Fruit fly (Drosophila melanogaster) whole organism, embryonic: ENCODE measurements around the gene Ilp6.

ENCODE experiments used
- Adf1 ChIP-seq: fragments of 200-800 bp; sonication (Bioruptor generic); IDR thresholded peaks from 2 replicates; pipeline ENCODE4 v1.3.6; 2022; ENCODE audit warnings: missing biosample characterization, missing genetic modification characterization
- BEAF-32 ChIP-seq: fragments of 200-800 bp; sonication (Bioruptor generic); optimal IDR thresholded peaks from 3 replicates; lab custom pipeline; 2017; ENCODE audit warnings: missing biosample characterization, missing genetic modification characterization, mild to moderate bottlenecking, moderate library complexity, missing genetic modification reagents
- CG10543 ChIP-seq: fragments of 200-800 bp; sonication (Bioruptor generic); optimal IDR thresholded peaks from 3 replicates; lab custom pipeline; 2017; ENCODE audit warnings: missing biosample characterization, mild to moderate bottlenecking, missing genetic modification characterization, moderate library complexity
- CG10654 ChIP-seq: fragments of 200-800 bp; sonication (Bioruptor generic); optimal IDR thresholded peaks from 2 replicates; lab custom pipeline; 2016; ENCODE audit warnings: missing biosample characterization, missing genetic modification characterization
- CG10959 ChIP-seq: fragments of 200-800 bp; sonication (Bioruptor generic); IDR thresholded peaks from 2 replicates; pipeline ENCODE4 v1.3.6; 2022; ENCODE audit warnings: missing biosample characterization, missing genetic modification characterization
- CG11398 ChIP-seq: fragments of 200-800 bp; sonication (Bioruptor generic); optimal IDR thresholded peaks from 2 replicates; lab custom pipeline; 2016; ENCODE audit warnings: missing biosample characterization, missing genetic modification characterization
- CG1233 ChIP-seq: fragments of 200-800 bp; sonication (Bioruptor generic); optimal IDR thresholded peaks from 4 replicates; lab custom pipeline; 2018; ENCODE audit warnings: missing biosample characterization, mild to moderate bottlenecking, missing genetic modification characterization
- CG14965 ChIP-seq: fragments of 200-800 bp; sonication (Bioruptor generic); optimal IDR thresholded peaks from 2 replicates; lab custom pipeline; 2016; ENCODE audit warnings: missing biosample characterization, missing genetic modification characterization, borderline replicate concordance
- CG15601 ChIP-seq: fragments of 200-800 bp; sonication (Bioruptor generic); optimal IDR thresholded peaks from 3 replicates; lab custom pipeline; 2019; ENCODE audit warnings: missing biosample characterization, mild to moderate bottlenecking, missing genetic modification characterization, moderate library complexity
- CG32532 ChIP-seq: fragments of 200-800 bp; sonication (Bioruptor generic); IDR thresholded peaks from 2 replicates; pipeline ENCODE4 v1.3.6; 2022; ENCODE audit warnings: missing biosample characterization, missing genetic modification characterization
- CG34376 ChIP-seq: fragments of 200-800 bp; sonication (Bioruptor generic); optimal IDR thresholded peaks from 2 replicates; lab custom pipeline; 2018; ENCODE audit warnings: missing biosample characterization, mild to moderate bottlenecking, missing genetic modification characterization
- CG6813 ChIP-seq: fragments of 200-800 bp; sonication (Bioruptor generic); optimal IDR thresholded peaks from 2 replicates; lab custom pipeline; 2017; ENCODE audit warnings: missing biosample characterization, missing genetic modification characterization, mild to moderate bottlenecking, moderate library complexity, missing genetic modification reagents
- CG6854 ChIP-seq: fragments of 200-800 bp; sonication (Bioruptor generic); optimal IDR thresholded peaks from 3 replicates; lab custom pipeline; 2017; ENCODE audit warnings: missing biosample characterization, mild to moderate bottlenecking, missing genetic modification characterization
- CG7357 ChIP-seq: fragments of 200-800 bp; sonication (Bioruptor generic); IDR thresholded peaks from 3 replicates; pipeline ENCODE4 v1.3.6; 2022; ENCODE audit warnings: missing biosample characterization, missing genetic modification characterization
- CG7556 ChIP-seq: fragments of 200-800 bp; sonication (Bioruptor generic); optimal IDR thresholded peaks from 2 replicates; lab custom pipeline; 2017; ENCODE audit warnings: missing biosample characterization, mild to moderate bottlenecking, missing genetic modification characterization
- CG7745 ChIP-seq: fragments of 200-800 bp; sonication (Bioruptor generic); optimal IDR thresholded peaks from 2 replicates; lab custom pipeline; 2018; ENCODE audit warnings: missing biosample characterization, mild to moderate bottlenecking, missing genetic modification characterization, moderate library complexity
- CG8281 ChIP-seq: fragments of 200-800 bp; sonication (Bioruptor generic); optimal IDR thresholded peaks from 2 replicates; lab custom pipeline; 2018; ENCODE audit warnings: missing biosample characterization, mild to moderate bottlenecking, missing genetic modification characterization, moderate library complexity
- CG8924 ChIP-seq: fragments of 200-800 bp; optimal IDR thresholded peaks from 3 replicates; lab custom pipeline; 2019; ENCODE audit warnings: missing biosample characterization, mild to moderate bottlenecking, missing genetic modification characterization, moderate library complexity
- CTCF ChIP-seq: fragments of 200-800 bp; sonication (Bioruptor generic); optimal IDR thresholded peaks from 2 replicates; lab custom pipeline; 2017; ENCODE audit warnings: missing biosample characterization, mild to moderate bottlenecking, missing genetic modification characterization, moderate library complexity
- ERR ChIP-seq: fragments of 200-800 bp; sonication (Bioruptor generic); optimal IDR thresholded peaks from 2 replicates; lab custom pipeline; 2016; ENCODE audit warnings: missing biosample characterization, missing genetic modification characterization
- Ets65A ChIP-seq: fragments of 200-800 bp; sonication (Bioruptor generic); peaks from one replicate; lab custom pipeline; 2016; ENCODE audit warnings: missing biosample characterization, missing genetic modification characterization
- Gug ChIP-seq: fragments of 200-800 bp; sonication (Bioruptor generic); IDR thresholded peaks from 4 replicates; pipeline ENCODE4 v1.3.6; 2022; ENCODE audit warnings: missing biosample characterization, missing genetic modification characterization
- H2.0 ChIP-seq: fragments of 200-800 bp; sonication (Bioruptor generic); IDR thresholded peaks from 2 replicates; pipeline ENCODE4 v1.3.6; 2022; ENCODE audit warnings: missing biosample characterization, missing genetic modification characterization
- Hr51 ChIP-seq, 2 experiments: fragments of 200-800 bp; sonication (Bioruptor generic); optimal IDR thresholded peaks; 2 replicates in 1 of 2; 3 replicates in 1 of 2; lab custom pipeline; 2016 to 2018; ENCODE audit warnings: missing biosample characterization in 2 of 2, missing genetic modification characterization in 2 of 2, mild to moderate bottlenecking in 1 of 2, moderate library complexity in 1 of 2
- MESR4 ChIP-seq: fragments of 200-800 bp; sonication (Bioruptor generic); optimal IDR thresholded peaks from 2 replicates; lab custom pipeline; 2018; ENCODE audit warnings: missing biosample characterization, mild to moderate bottlenecking, missing genetic modification characterization, moderate library complexity
- Mes4 ChIP-seq: fragments of 200-800 bp; sonication (Bioruptor generic); optimal IDR thresholded peaks from 2 replicates; lab custom pipeline; 2016; ENCODE audit warnings: missing biosample characterization, missing genetic modification characterization
- Nf-YC ChIP-seq: fragments of 200-800 bp; optimal IDR thresholded peaks from 3 replicates; lab custom pipeline; 2019; ENCODE audit warnings: missing biosample characterization, mild to moderate bottlenecking, missing genetic modification characterization, moderate library complexity
- NfI ChIP-seq: fragments of 200-800 bp; sonication (Bioruptor generic); optimal IDR thresholded peaks from 3 replicates; lab custom pipeline; 2018; ENCODE audit warnings: missing biosample characterization, mild to moderate bottlenecking, missing genetic modification characterization, moderate library complexity
- Opbp ChIP-seq: fragments of 200-800 bp; sonication (Bioruptor generic); IDR thresholded peaks from 3 replicates; pipeline ENCODE4 v1.3.6; 2022; ENCODE audit warnings: missing biosample characterization, missing genetic modification characterization; ENCODE audit not compliant: partially characterized antibody
- Pdp1 ChIP-seq, 2 experiments: fragments of 200-800 bp; sonication (Bioruptor generic); optimal IDR thresholded peaks; 3 replicates each; lab custom pipeline; 2016; ENCODE audit warnings: missing biosample characterization in 2 of 2, missing genetic modification characterization in 2 of 2, mild to moderate bottlenecking in 1 of 2, moderate library complexity in 1 of 2
- bigmax ChIP-seq: fragments of 200-800 bp; sonication (Bioruptor generic); optimal IDR thresholded peaks from 2 replicates; lab custom pipeline; 2018; ENCODE audit warnings: missing biosample characterization, mild to moderate bottlenecking, missing genetic modification characterization
- cad ChIP-seq: fragments of >200 bp; optimal IDR thresholded peaks from 2 replicates; lab custom pipeline; 2017; ENCODE audit warnings: missing biosample characterization, missing genetic modification characterization
- caup ChIP-seq: fragments of 200-800 bp; sonication (Bioruptor generic); optimal IDR thresholded peaks from 3 replicates; lab custom pipeline; 2017; ENCODE audit warnings: missing biosample characterization, mild to moderate bottlenecking, missing genetic modification characterization, moderate library complexity; ENCODE audit not compliant: severe bottlenecking
- cg ChIP-seq: fragments of 200-800 bp; sonication (Bioruptor generic); optimal IDR thresholded peaks from 3 replicates; lab custom pipeline; 2019; ENCODE audit warnings: missing biosample characterization, mild to moderate bottlenecking, missing genetic modification characterization, moderate library complexity
- chif ChIP-seq, 2 experiments: fragments of 200-800 bp; sonication (Bioruptor generic); optimal IDR thresholded peaks; 3 replicates each; lab custom pipeline; 2016; ENCODE audit warnings: missing biosample characterization in 2 of 2, missing genetic modification characterization in 2 of 2
- chinmo ChIP-seq: fragments of 200-800 bp; sonication (Bioruptor generic); IDR thresholded peaks from 4 replicates; pipeline ENCODE4 v1.3.6; 2022; ENCODE audit warnings: missing biosample characterization, missing genetic modification characterization; ENCODE audit not compliant: partially characterized antibody
- dmrt99B ChIP-seq: fragments of 200-800 bp; sonication (Bioruptor generic); optimal IDR thresholded peaks from 2 replicates; lab custom pipeline; 2018; ENCODE audit warnings: missing biosample characterization, mild to moderate bottlenecking, missing genetic modification characterization, moderate library complexity
- dysf ChIP-seq: fragments of 200-800 bp; sonication (Bioruptor generic); IDR thresholded peaks from 3 replicates; pipeline ENCODE4 v1.3.6; 2022; ENCODE audit warnings: missing biosample characterization, missing genetic modification characterization
- gcm2 ChIP-seq: fragments of 200-800 bp; sonication (Bioruptor generic); optimal IDR thresholded peaks from 2 replicates; lab custom pipeline; 2016; ENCODE audit warnings: missing biosample characterization, missing genetic modification characterization
- hb ChIP-seq: fragments of 200-800 bp; sonication (Bioruptor generic); IDR thresholded peaks from 3 replicates; pipeline ENCODE4 v1.3.6; 2022; ENCODE audit warnings: missing biosample characterization, missing genetic modification characterization; ENCODE audit not compliant: partially characterized antibody
- hbn ChIP-seq: fragments of 200-800 bp; sonication (Bioruptor generic); IDR thresholded peaks from 2 replicates; pipeline ENCODE4 v1.3.6; 2022; ENCODE audit warnings: missing biosample characterization, missing genetic modification characterization; ENCODE audit not compliant: partially characterized antibody
- lbe ChIP-seq: fragments of 200-800 bp; sonication (Bioruptor generic); optimal IDR thresholded peaks from 2 replicates; lab custom pipeline; 2016; ENCODE audit warnings: missing biosample characterization, mild to moderate bottlenecking, missing genetic modification characterization
- pita ChIP-seq: fragments of 200-800 bp; sonication (Bioruptor generic); optimal IDR thresholded peaks from 2 replicates; lab custom pipeline; 2017; ENCODE audit warnings: missing biosample characterization, mild to moderate bottlenecking, missing genetic modification characterization
- ro ChIP-seq: fragments of 200-800 bp; sonication (Bioruptor generic); IDR thresholded peaks from 2 replicates; pipeline ENCODE4 v1.3.6; 2022; ENCODE audit warnings: missing biosample characterization, missing genetic modification characterization
- sd ChIP-seq: fragments of 200-800 bp; sonication (Bioruptor generic); optimal IDR thresholded peaks from 3 replicates; lab custom pipeline; 2018; ENCODE audit warnings: missing biosample characterization, mild to moderate bottlenecking, missing genetic modification characterization, moderate library complexity
- stwl ChIP-seq: fragments of 200-800 bp; sonication (Bioruptor generic); optimal IDR thresholded peaks from 3 replicates; lab custom pipeline; 2018; ENCODE audit warnings: missing biosample characterization, mild to moderate bottlenecking, missing genetic modification characterization, moderate library complexity
- tap ChIP-seq: fragments of 200-800 bp; optimal IDR thresholded peaks from 3 replicates; lab custom pipeline; 2019; ENCODE audit warnings: missing biosample characterization, mild to moderate bottlenecking, missing genetic modification characterization, moderate library complexity
- zfh1 ChIP-seq: fragments of 200-800 bp; sonication (Bioruptor generic); IDR thresholded peaks from 3 replicates; pipeline ENCODE4 v1.3.6; 2022; ENCODE audit warnings: missing biosample characterization, missing genetic modification characterization

The Ilp6 gene

dm6 chrX:2293294-2293988, 41.0 kb downstream of the Ilp6 start, which contains the start of gene CG2865 (continued):
- TF ChIP-seq hb (GFP tag; lab: Robert Waterston, UW) (no peak), cg (GFP tag; lab: Kevin White, UChicago) (peak; percentile 81), CG8924 (peak; percentile 98), caup (peak; percentile 94), MESR4 (GFP tag; lab: Kevin White, UChicago) (peak; percentile 3), CG34376 (GFP tag; lab: Kevin White, UChicago) (peak; percentile 98), dmrt99B (tag; lab: Kevin White, UChicago) (peak; percentile 97), lbe (GFP tag; lab: Kevin White, UChicago) (peak; percentile 92), chif (GFP tag; optimal IDR thresholded peaks at IDR 0.05; lab: Kevin White, UChicago) (peak; percentile 86 to 92), Adf1 (GFP tag; lab: Robert Waterston, UW) (peak; percentile 98), CG32532 (GFP tag; lab: Robert Waterston, UW) (peak; percentile 91), CG15601 (tag; lab: Kevin White, UChicago) (peak; percentile 95), Pdp1 (GFP tag; optimal IDR thresholded peaks at IDR 0.05; lab: Kevin White, UChicago) (peak; percentile 90 to 93), Gug (GFP tag; lab: Robert Waterston, UW) (peak; percentile 55; the same call in 2 of the 4 replicates), dysf (GFP tag; lab: Robert Waterston, UW) (peak; percentile 95), CG7357 (GFP tag; lab: Robert Waterston, UW) (peak; percentile 77), bigmax (no peak), Hr51 (GFP tag; optimal IDR thresholded peaks at IDR 0.05; lab: Kevin White, UChicago) (peak; percentile 84 to 97), CG10654 (GFP tag; lab: Kevin White, UChicago) (peak; percentile 81), Opbp (GFP tag; lab: Robert Waterston, UW) (peak; percentile 53; the same call in 2 of the 3 replicates), CG7556 (GFP tag; lab: Kevin White, UChicago) (peak; percentile 97), chinmo (GFP tag; lab: Robert Waterston, UW) (peak; percentile 92), BEAF-32 (peak; percentile 7), pita (GFP tag; lab: Kevin White, UChicago) (no peak), CG6813 (peak; percentile 95), Nf-YC (tag; lab: Kevin White, UChicago) (peak; percentile 91), Mes4 (GFP tag; lab: Kevin White, UChicago) (peak; percentile 84), NfI (GFP tag; lab: Kevin White, UChicago) (peak; percentile 95), zfh1 (GFP tag; lab: Robert Waterston, UW) (no peak; the same call in none of the 3 replicates), gcm2 (GFP tag; lab: Kevin White, UChicago) (peak; percentile 87), CG1233 (peak; percentile 94), cad (GFP tag; lab: Kevin White, UChicago) (no peak), CG11398 (GFP tag; lab: Kevin White, UChicago) (peak; percentile 89), ERR (GFP tag; lab: Kevin White, UChicago) (peak; percentile 82), stwl (tag; lab: Kevin White, UChicago) (peak; percentile 14), sd (tag; lab: Kevin White, UChicago) (peak; percentile 92), CG6854 (peak; percentile 93), CG8281 (tag; lab: Kevin White, UChicago) (peak; percentile 88), tap (tag; lab: Kevin White, UChicago) (peak; percentile 95), CTCF (peak; percentile 56), CG7745 (tag; lab: Kevin White, UChicago) (peak; percentile 52), ro (no peak; the same call in 1 of the 2 replicates), CG10543 (GFP tag; lab: Kevin White, UChicago) (peak; percentile 98), CG10959 (GFP tag; lab: Robert Waterston, UW) (peak; percentile 70), hbn (GFP tag; lab: Robert Waterston, UW) (no peak), CG14965 (peak; percentile 74), Ets65A (GFP tag; lab: Kevin White, UChicago) (peak; percentile 97), H2.0 (GFP tag; lab: Robert Waterston, UW) (peak; percentile 73)
